Fruit fly (Drosophila melanogaster): ENCODE data around the gene jub.

The jub gene

dm6 chrX:13783534-13783949 is 46.6 kb downstream of the jub start, which contains the start of gene inaE (continued):
- TF ChIP-seq Atf6 (GFP tag; IDR thresholded peaks at IDR 0.05) (peak; percentile 37; the same call in 1 of the 2 replicates), CG15073 (GFP tag; optimal IDR thresholded peaks at IDR 0.05) (no peak), CG14667 (GFP tag; IDR thresholded peaks at IDR 0.05) (no peak), BEAF-32 (GFP tag; optimal IDR thresholded peaks at IDR 0.05) (peak; percentile 53), CG10267 (tag; optimal IDR thresholded peaks at IDR 0.05) (no peak), CG3838 (GFP tag; optimal IDR thresholded peaks at IDR 0.05) (no peak), btn (GFP tag; optimal IDR thresholded peaks at IDR 0.05) (no peak), CG17186 (GFP tag; optimal IDR thresholded peaks at IDR 0.05) (peak; percentile 80), ase (GFP tag; IDR thresholded peaks at IDR 0.05) (no peak), otp (GFP tag; IDR thresholded peaks at IDR 0.05) (no peak), CG34224 (GFP tag; IDR thresholded peaks at IDR 0.05; ENCODE audit: partially characterized antibody) (peak; percentile 32; the same call in 1 of the 3 replicates), mam (GFP tag; optimal IDR thresholded peaks at IDR 0.05) (no peak), h (optimal IDR thresholded peaks at IDR 0.05) (no peak), CG12769 (tag; optimal IDR thresholded peaks at IDR 0.05) (peak; percentile 28), CG18619 (GFP tag; optimal IDR thresholded peaks at IDR 0.05) (no peak), Spps (tag; optimal IDR thresholded peaks at IDR 0.05) (no peak), usp (GFP tag; optimal IDR thresholded peaks at IDR 0.05) (no peak), CG12071 (GFP tag; optimal IDR thresholded peaks at IDR 0.05) (no peak), CG1792 (GFP tag; optimal IDR thresholded peaks at IDR 0.05) (no peak), CHES-1-like (GFP tag; optimal IDR thresholded peaks at IDR 0.05) (peak; percentile 20), CG2202 (tag; optimal IDR thresholded peaks at IDR 0.05) (no peak), fru (optimal IDR thresholded peaks at IDR 0.05) (no peak), br (optimal IDR thresholded peaks at IDR 0.05) (no peak), ac (GFP tag; optimal IDR thresholded peaks at IDR 0.05) (no peak), CG2889 (GFP tag; IDR thresholded peaks at IDR 0.05) (no peak), Bdp1 (GFP tag; optimal IDR thresholded peaks at IDR 0.05) (no peak), CG6854 (GFP tag; optimal IDR thresholded peaks at IDR 0.05) (no peak), CG10274 (GFP tag; optimal IDR thresholded peaks at IDR 0.05) (no peak), dimm (GFP tag; IDR thresholded peaks at IDR 0.05) (no peak), CG9876 (GFP tag; optimal IDR thresholded peaks at IDR 0.05) (no peak), jing (GFP tag; optimal IDR thresholded peaks at IDR 0.05) (no peak), CG9609 (GFP tag; optimal IDR thresholded peaks at IDR 0.05) (no peak), CG31365 (tag; optimal IDR thresholded peaks at IDR 0.05) (no peak), Abd-B (GFP tag; optimal IDR thresholded peaks at IDR 0.05) (no peak), ab (GFP tag; optimal IDR thresholded peaks at IDR 0.05) (no peak), CG13287 (GFP tag; IDR thresholded peaks at IDR 0.05; ENCODE audit: partially characterized antibody) (peak; percentile 69), CG17361 (GFP tag; IDR thresholded peaks at IDR 0.05) (no peak), Hr78 (GFP tag; optimal IDR thresholded peaks at IDR 0.05) (no peak), CG6689 (GFP tag; IDR thresholded peaks at IDR 0.05) (no peak), sens (GFP tag) (peak; percentile 57), Eip74EF (GFP tag; optimal IDR thresholded peaks at IDR 0.05) (peak in 1 of 2 experiments; percentile 65), CG34376 (GFP tag; optimal IDR thresholded peaks at IDR 0.05) (no peak), Nf-YC (tag; optimal IDR thresholded peaks at IDR 0.05) (peak; percentile 17), CG2199 (GFP tag; IDR thresholded peaks at IDR 0.05) (no peak), dpn (GFP tag; optimal IDR thresholded peaks at IDR 0.05) (no peak), Dip2 (GFP tag; IDR thresholded peaks at IDR 0.05) (no peak), CG4854 (GFP tag; optimal IDR thresholded peaks at IDR 0.05) (no peak), inv (GFP tag; IDR thresholded peaks at IDR 0.05; ENCODE audit: partially characterized antibody) (peak; percentile 39; the same call in 1 of the 2 replicates), dmrt99B (tag; optimal IDR thresholded peaks at IDR 0.05) (no peak), ci (GFP tag; IDR thresholded peaks at IDR 0.05) (no peak; the same call in 2 of the 3 replicates), CG7372 (GFP tag; IDR thresholded peaks at IDR 0.05) (no peak), pzg (GFP tag; optimal IDR thresholded peaks at IDR 0.05) (peak; percentile 74), Antp (GFP tag; optimal IDR thresholded peaks at IDR 0.05) (no peak)

All from whole organism, embryonic.